Worm (Caenorhabditis elegans): Measurements from ENCODE around the gene F35D2.3.

ce11 chrII:7560844-7561243 is 9.6 kb upstream of the F35D2.3 start:
- no peak for TF ChIP-seq ama-1 (optimal IDR thresholded peaks at IDR 0.05)
- no peak for TF ChIP-seq ets-7 (tag; optimal IDR thresholded peaks at IDR 0.05)

All from whole organism, early embryonic.